Fruit fly (Drosophila melanogaster): Measurements from ENCODE around the gene CG14422.

The CG14422 gene

DNA sequence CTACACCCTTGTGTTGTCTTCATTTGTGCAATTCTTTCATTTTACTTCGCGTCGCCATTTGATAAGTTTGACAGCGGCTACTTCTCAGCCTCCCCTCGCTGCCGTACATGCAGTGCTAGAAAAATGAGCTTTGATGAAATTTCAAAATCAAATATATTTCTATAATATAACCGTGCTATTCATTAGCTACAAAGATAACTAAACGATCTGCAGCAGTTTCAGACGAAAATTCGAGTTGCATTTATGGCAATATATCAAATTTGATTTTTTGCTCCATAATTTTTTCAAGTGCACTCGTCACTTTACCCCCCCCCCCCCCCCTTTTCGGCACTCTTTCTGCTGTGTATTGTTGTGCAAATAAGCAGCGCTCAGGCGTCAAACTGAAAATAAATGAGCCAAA lies 30.6 kb upstream of the CG14422 start (continued):
- TF ChIP-seq lab (GFP tag; optimal IDR thresholded peaks at IDR 0.05), result peak; percentile 48
- TF ChIP-seq HLH3B (GFP tag; IDR thresholded peaks at IDR 0.05), result no peak
- TF ChIP-seq hkb (optimal IDR thresholded peaks at IDR 0.05), result no peak
- TF ChIP-seq hkb (GFP tag; IDR thresholded peaks at IDR 0.05), result no peak
- peak; percentile 36 for TF ChIP-seq unpg (GFP tag; optimal IDR thresholded peaks at IDR 0.05)
- TF ChIP-seq Oli (tag; optimal IDR thresholded peaks at IDR 0.05), result peak; percentile 36
- TF ChIP-seq Bteb2 (GFP tag; optimal IDR thresholded peaks at IDR 0.05), result no peak
- TF ChIP-seq Hand (GFP tag; optimal IDR thresholded peaks at IDR 0.05), result peak; percentile 25
- TF ChIP-seq chm (GFP tag; IDR thresholded peaks at IDR 0.05), result no peak
- TF ChIP-seq CG1602 (GFP tag; optimal IDR thresholded peaks at IDR 0.05), result no peak
- TF ChIP-seq CG13287 (GFP tag; IDR thresholded peaks at IDR 0.05; ENCODE audit: partially characterized antibody), result no peak
- peak; percentile 7 for TF ChIP-seq CG17359 (tag; optimal IDR thresholded peaks at IDR 0.05)

DNA sequence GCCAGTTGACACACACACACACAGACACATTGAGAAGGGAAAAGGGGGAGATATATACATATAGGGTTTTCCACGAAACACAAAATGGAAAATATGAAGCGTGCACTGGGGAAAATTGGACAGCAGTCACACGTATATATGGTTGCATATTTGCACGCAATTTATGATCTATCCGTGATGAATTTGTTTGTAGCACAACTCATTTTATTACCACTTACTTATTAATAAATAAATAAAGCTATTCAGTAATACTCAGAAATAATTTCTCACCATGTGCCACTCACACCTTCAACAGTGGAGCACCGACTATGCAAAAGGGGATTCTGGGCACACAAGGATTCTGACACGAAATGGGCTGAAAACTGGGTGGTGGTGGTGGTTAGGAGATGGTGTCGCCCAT lies 29.1 kb upstream of the CG14422 start:
- TF ChIP-seq dm (GFP tag; optimal IDR thresholded peaks at IDR 0.05) (no peak), gem (tag; optimal IDR thresholded peaks at IDR 0.05) (peak; percentile 22), grau (tag; optimal IDR thresholded peaks at IDR 0.05) (peak; percentile 12), Ets65A (GFP tag) (peak; percentile 62), CG2875 (GFP tag; optimal IDR thresholded peaks at IDR 0.05) (no peak), slbo (GFP tag; IDR thresholded peaks at IDR 0.05) (peak; percentile 38; the same call in 1 of the 2 replicates), prd (optimal IDR thresholded peaks at IDR 0.05) (no peak), prd (GFP tag; IDR thresholded peaks at IDR 0.05) (0 out of 3 replicates have a peak, but pooled peaks have one; percentile 24), Rfx (GFP tag; IDR thresholded peaks at IDR 0.05) (0 out of 2 replicates have a peak, but pooled peaks have one; percentile 30), Med (GFP tag) (peak; percentile 64), CG6689 (GFP tag; IDR thresholded peaks at IDR 0.05) (0 out of 2 replicates have a peak, but pooled peaks have one; percentile 16), CG11093 (GFP tag; IDR thresholded peaks at IDR 0.05) (no peak), sisA (GFP tag; IDR thresholded peaks at IDR 0.05) (0 out of 2 replicates have a peak, but pooled peaks have one; percentile 23), Antp (GFP tag; optimal IDR thresholded peaks at IDR 0.05) (no peak), CG2678 (tag; optimal IDR thresholded peaks at IDR 0.05) (peak; percentile 32), Ptx1 (GFP tag; IDR thresholded peaks at IDR 0.05) (peak; percentile 22; the same call in 1 of the 2 replicates), Mes4 (GFP tag; optimal IDR thresholded peaks at IDR 0.05) (no peak), Hmr (GFP tag; optimal IDR thresholded peaks at IDR 0.05) (peak; percentile 29), gce (GFP tag; IDR thresholded peaks at IDR 0.05) (no peak), Ada2b (GFP tag; IDR thresholded peaks at IDR 0.05) (0 out of 2 replicates have a peak, but pooled peaks have one; percentile 26), Fer1 (GFP tag; optimal IDR thresholded peaks at IDR 0.05) (peak; percentile 2), CG18599 (GFP tag; optimal IDR thresholded peaks at IDR 0.05) (peak; percentile 63), CG2120 (GFP tag; optimal IDR thresholded peaks at IDR 0.05) (peak; percentile 5), lab (GFP tag; optimal IDR thresholded peaks at IDR 0.05) (peak; percentile 42), CG18476 (GFP tag; optimal IDR thresholded peaks at IDR 0.05) (no peak), Hr51 (GFP tag; optimal IDR thresholded peaks at IDR 0.05) (no peak), CG11504 (tag; optimal IDR thresholded peaks at IDR 0.05) (peak; percentile 23), Gug (GFP tag; IDR thresholded peaks at IDR 0.05) (peak; percentile 8; the same call in 1 of the 4 replicates), Oaz (GFP tag; IDR thresholded peaks at IDR 0.05) (0 out of 2 replicates have a peak, but pooled peaks have one; percentile 13), CG9215 (GFP tag; IDR thresholded peaks at IDR 0.05) (peak; percentile 36; the same call in 1 of the 2 replicates), CG32772 (GFP tag; IDR thresholded peaks at IDR 0.05) (0 out of 2 replicates have a peak, but pooled peaks have one; percentile 6), CG1603 (tag; optimal IDR thresholded peaks at IDR 0.05) (peak; percentile 1), ken (GFP tag; IDR thresholded peaks at IDR 0.05) (no peak), CG12299 (tag; optimal IDR thresholded peaks at IDR 0.05) (no peak), lmd (GFP tag; IDR thresholded peaks at IDR 0.05) (peak; percentile 41), psq (GFP tag; optimal IDR thresholded peaks at IDR 0.05) (no peak), row (GFP tag; IDR thresholded peaks at IDR 0.05) (peak; percentile 52; the same call in 2 of the 3 replicates), CG32532 (GFP tag; IDR thresholded peaks at IDR 0.05) (peak; percentile 45), pros (GFP tag; optimal IDR thresholded peaks at IDR 0.05) (no peak)

Data from whole organism, embryonic.